Fruit fly (Drosophila melanogaster): ENCODE results near the gene crn.

crn gene

DNA sequence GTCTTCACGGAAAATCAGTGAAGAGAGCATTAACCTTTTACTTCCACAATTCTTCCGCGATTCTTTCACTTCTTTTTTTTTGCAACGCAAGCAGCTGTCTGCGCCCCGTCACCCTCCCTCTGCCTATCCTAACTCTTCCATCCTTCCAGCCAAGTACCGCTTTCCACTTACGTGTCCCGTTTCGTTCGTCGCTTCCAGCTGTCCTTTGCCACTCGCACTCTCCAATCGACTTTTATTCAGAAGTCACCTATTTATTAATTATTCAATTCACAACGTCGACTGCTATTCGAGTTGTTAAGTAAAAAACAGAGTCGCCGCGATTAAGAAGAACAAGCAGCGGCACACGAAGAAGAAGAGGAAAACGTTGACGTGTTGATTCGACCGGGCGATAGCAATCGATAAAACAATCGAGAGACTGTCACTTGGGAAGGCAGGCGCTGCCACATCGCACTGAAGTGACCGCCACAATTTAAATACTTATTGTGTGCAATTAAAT is 25.0 kb upstream of the crn start, which contains the start of gene Grp170:
Gene Grp170, minus strand, starts transcription at position 365 of the 496 bp plus-strand sequence.
- no peak for TF ChIP-seq tj (GFP tag; optimal IDR thresholded peaks at IDR 0.05)
- peak; percentile 15 for TF ChIP-seq CG14711 (tag; optimal IDR thresholded peaks at IDR 0.05)
- TF ChIP-seq Mnt (GFP tag; optimal IDR thresholded peaks at IDR 0.05): peak; percentile 76
- TF ChIP-seq pad (GFP tag; optimal IDR thresholded peaks at IDR 0.05): peak; percentile 0
- no peak for TF ChIP-seq CG5204 (GFP tag; optimal IDR thresholded peaks at IDR 0.05)
- peak; percentile 21 for TF ChIP-seq CG11617 (GFP tag; optimal IDR thresholded peaks at IDR 0.05)
- TF ChIP-seq bab1 (GFP tag; optimal IDR thresholded peaks at IDR 0.05): peak; percentile 53
- TF ChIP-seq kay (GFP tag; ENCODE audit: borderline replicate concordance): no peak

dm6 chrX:2270557-2270930 is 20.8 kb upstream of the crn start, which contains the start of gene CG2924:
Gene CG2924, minus strand, starts transcription at chrX:2270761.
- TF ChIP-seq CG1620 (GFP tag; optimal IDR thresholded peaks at IDR 0.05) (peak; percentile 82), cic (GFP tag; optimal IDR thresholded peaks at IDR 0.05) (peak; percentile 44), CG14711 (tag; optimal IDR thresholded peaks at IDR 0.05) (peak; percentile 42), CG11617 (GFP tag; optimal IDR thresholded peaks at IDR 0.05) (no peak), CG33017 (tag; optimal IDR thresholded peaks at IDR 0.05) (no peak), Mnt (GFP tag; optimal IDR thresholded peaks at IDR 0.05) (peak; percentile 81), bab1 (GFP tag; optimal IDR thresholded peaks at IDR 0.05) (peak; percentile 92), Hr96 (GFP tag; optimal IDR thresholded peaks at IDR 0.05) (no peak), CG7045 (GFP tag; optimal IDR thresholded peaks at IDR 0.05) (no peak), ovo (GFP tag; optimal IDR thresholded peaks at IDR 0.05) (peak; percentile 63), Clk (GFP tag; optimal IDR thresholded peaks at IDR 0.05) (peak; percentile 12), CG12768 (GFP tag; optimal IDR thresholded peaks at IDR 0.05) (no peak), tj (GFP tag; optimal IDR thresholded peaks at IDR 0.05) (peak; percentile 87), toe (GFP tag; optimal IDR thresholded peaks at IDR 0.05) (peak; percentile 43), kay (GFP tag; ENCODE audit: borderline replicate concordance) (peak; percentile 51), Crg-1 (GFP tag; optimal IDR thresholded peaks at IDR 0.05) (peak; percentile 63), cnc (optimal IDR thresholded peaks at IDR 0.05) (no peak), CG7101 (tag; optimal IDR thresholded peaks at IDR 0.05) (peak; percentile 62), CG5204 (GFP tag; optimal IDR thresholded peaks at IDR 0.05) (no peak), pad (GFP tag; optimal IDR thresholded peaks at IDR 0.05) (no peak)

DNA sequence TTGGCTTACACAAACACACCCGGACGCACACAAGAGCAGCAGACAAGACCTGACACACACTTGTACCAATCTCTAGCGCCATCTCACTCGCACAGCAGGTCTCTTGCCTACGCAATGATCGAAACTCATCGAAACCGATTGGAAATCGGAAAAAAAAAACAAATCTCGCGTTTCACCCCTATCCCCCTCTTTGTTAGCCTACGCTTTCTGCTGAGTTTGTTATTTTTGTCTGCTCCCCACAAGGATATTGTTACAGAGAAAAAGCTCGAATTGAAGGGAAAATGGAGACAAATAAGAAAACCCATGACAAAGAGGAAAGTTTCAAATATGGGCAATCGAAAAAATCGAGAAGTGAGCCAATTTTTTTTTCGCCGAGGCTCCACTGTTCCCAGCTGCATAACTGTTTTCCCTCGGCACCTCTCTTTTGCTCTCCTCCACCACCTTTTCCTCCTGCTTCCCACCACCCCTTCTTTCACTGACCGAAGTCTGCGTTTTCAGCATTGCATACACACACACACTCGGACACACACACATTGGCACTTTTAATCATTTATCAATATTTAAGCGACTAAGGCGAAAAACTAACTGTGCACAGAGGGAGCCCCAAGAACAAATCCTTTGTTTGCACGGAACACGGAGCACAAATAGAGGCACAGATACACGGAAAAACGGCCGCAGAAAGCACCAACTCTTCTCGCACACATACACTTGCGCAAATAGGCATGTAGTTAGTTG is 20.2 kb upstream of the crn start:
- TF ChIP-seq CG7101 (tag; optimal IDR thresholded peaks at IDR 0.05) (peak; percentile 25), CG12768 (GFP tag; optimal IDR thresholded peaks at IDR 0.05) (peak; percentile 3), tj (GFP tag; optimal IDR thresholded peaks at IDR 0.05) (peak; percentile 87), toe (GFP tag; optimal IDR thresholded peaks at IDR 0.05) (peak; percentile 17), Mnt (GFP tag; optimal IDR thresholded peaks at IDR 0.05) (peak; percentile 44), cnc (optimal IDR thresholded peaks at IDR 0.05) (no peak), pad (GFP tag; optimal IDR thresholded peaks at IDR 0.05) (peak; percentile 79), Hr96 (GFP tag; optimal IDR thresholded peaks at IDR 0.05) (peak; percentile 63), Clk (GFP tag; optimal IDR thresholded peaks at IDR 0.05) (no peak), ovo (GFP tag; optimal IDR thresholded peaks at IDR 0.05) (peak; percentile 64), CG11617 (GFP tag; optimal IDR thresholded peaks at IDR 0.05) (peak; percentile 59)

DNA sequence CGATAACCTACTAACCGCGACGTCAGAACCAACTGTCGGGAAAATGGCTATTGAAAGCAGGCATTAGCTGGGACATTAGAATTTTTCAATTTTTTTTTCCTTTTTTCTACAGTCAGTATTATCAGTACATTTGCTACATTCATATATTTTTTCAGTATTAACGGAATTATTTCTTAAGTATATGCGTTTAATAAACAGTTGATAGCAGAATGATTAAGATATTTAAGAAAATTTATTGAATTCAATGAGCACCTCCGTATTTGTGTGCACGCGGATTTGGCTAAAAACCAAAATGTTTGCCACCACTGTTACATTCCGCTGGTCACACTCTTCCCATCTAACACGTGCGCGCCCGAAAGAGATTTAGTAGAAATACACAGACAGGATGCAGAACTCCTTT is 12.7 kb upstream of the crn start, which contains the start of the genes temp and CG3071:
Gene temp, minus strand, starts transcription at position 5 of the 400 bp plus-strand sequence.
Gene CG3071, plus strand, starts transcription at position 327 of the 400 bp plus-strand sequence.
- TF ChIP-seq CG1620 (GFP tag; optimal IDR thresholded peaks at IDR 0.05) (peak; percentile 80), pad (GFP tag; optimal IDR thresholded peaks at IDR 0.05) (peak; percentile 67), CG33017 (tag; optimal IDR thresholded peaks at IDR 0.05) (peak; percentile 35), CG5204 (GFP tag; optimal IDR thresholded peaks at IDR 0.05) (no peak), CG14711 (tag; optimal IDR thresholded peaks at IDR 0.05) (peak; percentile 61), toe (GFP tag; optimal IDR thresholded peaks at IDR 0.05) (peak; percentile 82), cnc (optimal IDR thresholded peaks at IDR 0.05) (no peak), Clk (GFP tag; optimal IDR thresholded peaks at IDR 0.05) (peak; percentile 9), Crg-1 (GFP tag; optimal IDR thresholded peaks at IDR 0.05) (peak; percentile 64), Mnt (GFP tag; optimal IDR thresholded peaks at IDR 0.05) (peak; percentile 99), Hr96 (GFP tag; optimal IDR thresholded peaks at IDR 0.05) (no peak), CG7101 (tag; optimal IDR thresholded peaks at IDR 0.05) (peak; percentile 68), CG7045 (GFP tag; optimal IDR thresholded peaks at IDR 0.05) (peak; percentile 31), CG12768 (GFP tag; optimal IDR thresholded peaks at IDR 0.05) (peak; percentile 31), tj (GFP tag; optimal IDR thresholded peaks at IDR 0.05) (peak; percentile 54), bab1 (GFP tag; optimal IDR thresholded peaks at IDR 0.05) (peak; percentile 50), ovo (GFP tag; optimal IDR thresholded peaks at IDR 0.05) (peak; percentile 47), kay (GFP tag; ENCODE audit: borderline replicate concordance) (no peak), CG11617 (GFP tag; optimal IDR thresholded peaks at IDR 0.05) (peak; percentile 85), cic (GFP tag; optimal IDR thresholded peaks at IDR 0.05) (peak; percentile 34)

DNA sequence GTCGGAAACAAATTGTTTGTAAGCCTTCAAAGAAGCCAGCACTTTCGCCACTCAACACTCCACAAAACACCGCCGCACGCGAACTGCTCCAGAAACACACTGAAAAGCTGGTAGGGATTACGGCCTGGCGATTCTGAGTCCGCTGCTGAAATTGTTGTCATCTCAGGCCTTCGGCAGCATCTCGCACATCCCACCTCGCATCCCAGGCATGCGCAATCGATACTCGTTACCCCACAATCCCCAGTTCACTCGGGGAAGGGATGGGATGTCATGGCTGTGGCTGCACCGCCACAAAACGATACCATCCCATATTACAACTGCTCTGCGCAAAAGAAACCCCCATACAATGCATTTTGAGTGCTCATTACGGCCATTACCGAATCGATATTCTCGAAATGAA is 10.0 kb upstream of the crn start, which contains the start of gene CG3078:
Gene CG3078, minus strand, starts transcription at position 101 of the 400 bp plus-strand sequence.
- TF ChIP-seq bab1 (GFP tag; optimal IDR thresholded peaks at IDR 0.05) (no peak), cnc (optimal IDR thresholded peaks at IDR 0.05) (no peak), CG7101 (tag; optimal IDR thresholded peaks at IDR 0.05) (no peak), Mnt (GFP tag; optimal IDR thresholded peaks at IDR 0.05) (no peak)

Data from whole organism, adult.